Worm (Caenorhabditis elegans): ENCODE measurements around the gene K04C2.7.

DNA sequence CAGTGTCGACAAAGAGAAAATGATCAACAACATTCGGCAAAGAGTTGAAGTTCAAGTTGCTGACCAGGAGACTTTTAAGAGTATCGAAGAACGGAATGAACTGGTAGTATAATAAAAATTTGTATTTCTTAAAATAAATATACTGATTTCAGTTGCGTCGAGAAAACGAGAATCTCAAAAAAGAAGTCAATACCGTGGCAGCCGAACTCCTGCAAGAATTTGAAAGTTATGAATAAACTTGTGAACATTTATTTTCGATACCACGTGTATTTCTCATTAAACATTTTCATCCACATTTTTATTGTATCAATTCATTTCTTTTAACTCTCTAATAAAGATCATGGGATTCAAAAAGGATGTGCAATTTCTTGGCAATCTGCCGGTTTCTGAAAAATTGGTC, 10.9 kb upstream of the K04C2.7 start, which contains the start of gene K04C2.8:
- TF ChIP-seq sptf-1 (tag; optimal IDR thresholded peaks at IDR 0.05) (no peak), tbx-8 (GFP tag; optimal IDR thresholded peaks at IDR 0.05) (no peak), unc-62 (GFP tag; optimal IDR thresholded peaks at IDR 0.05) (no peak), M03D4.4 (tag; optimal IDR thresholded peaks at IDR 0.05) (no peak), unc-39 (tag; optimal IDR thresholded peaks at IDR 0.05) (no peak), blmp-1 (tag; optimal IDR thresholded peaks at IDR 0.05) (no peak), nhr-12 (tag; optimal IDR thresholded peaks at IDR 0.05) (no peak), mep-1 (tag; optimal IDR thresholded peaks at IDR 0.05) (no peak), elt-3 (tag; optimal IDR thresholded peaks at IDR 0.05) (no peak), elt-1 (tag; optimal IDR thresholded peaks at IDR 0.05; ENCODE audit: borderline replicate concordance, insufficient read depth) (no peak), nhr-28 (tag; optimal IDR thresholded peaks at IDR 0.05) (no peak), ceh-83 (GFP tag; optimal IDR thresholded peaks at IDR 0.05) (no peak), pha-4 (tag; optimal IDR thresholded peaks at IDR 0.05) (no peak), ces-1 (GFP tag; optimal IDR thresholded peaks at IDR 0.05) (no peak)
